Worm (Caenorhabditis elegans) whole organism, L2 larva: ENCODE measurements around the gene str-28.

Source experiments
- alr-1 ChIP-seq: fragments of 150-350 bp; optimal IDR thresholded peaks from 2 replicates; lab custom pipeline; 2014; ENCODE audit warnings: missing biosample characterization, missing genetic modification characterization
- ceh-82 ChIP-seq: fragments of 150-350 bp; optimal IDR thresholded peaks from 2 replicates; lab custom pipeline; 2014; ENCODE audit warnings: missing biosample characterization, missing genetic modification characterization

DNA sequence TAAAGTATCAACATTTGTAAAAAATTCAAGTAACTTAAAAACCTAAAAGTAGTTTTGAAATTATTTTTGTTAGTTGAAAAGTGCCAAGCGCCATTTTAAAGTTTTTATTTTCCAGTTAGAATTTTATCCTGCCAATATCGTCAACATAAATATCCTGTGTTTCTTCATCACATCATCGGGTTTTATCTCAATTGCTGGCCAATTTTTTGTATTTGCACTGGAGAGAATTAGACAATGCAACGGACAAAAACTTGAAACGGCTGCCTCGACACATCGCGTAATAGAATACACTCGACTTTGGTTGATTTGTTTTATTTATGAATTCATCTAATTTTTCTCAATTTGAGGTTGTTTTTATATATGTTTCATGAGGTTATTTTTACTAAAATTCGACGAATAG, 17.7 kb downstream of the str-28 start, which contains the start of gene F25E5.2:
- TF ChIP-seq alr-1 (tag; lab: Kevin White, UChicago): no peak
- no peak for TF ChIP-seq ceh-82 (tag; lab: Kevin White, UChicago)
